Worm (Caenorhabditis elegans) whole organism, L1 larva: ENCODE measurements around the gene T04F3.5.
A peak's percentile ranks its signal among the peaks of the same experiment; 100 is the strongest.

Experiments used
- C16A3.4 ChIP-seq: fragments of 150-350 bp; optimal IDR thresholded peaks from 2 replicates; lab custom pipeline; 2014; ENCODE audit warnings: missing biosample characterization, missing genetic modification characterization
- F16B12.6 ChIP-seq: fragments of 150-350 bp; optimal IDR thresholded peaks from 2 replicates; lab custom pipeline; 2014; ENCODE audit warnings: missing biosample characterization, missing genetic modification characterization
- aha-1 ChIP-seq: fragments of 150-350 bp; optimal IDR thresholded peaks from 2 replicates; lab custom pipeline; 2014; ENCODE audit warnings: missing biosample characterization, missing genetic modification characterization
- alr-1 ChIP-seq: fragments of 200-800 bp; sonication (Bioruptor generic); optimal IDR thresholded peaks from 2 replicates; lab custom pipeline; 2018; ENCODE audit warnings: borderline replicate concordance, mild to moderate bottlenecking, missing genetic modification characterization, missing compliant biosample characterization
- blmp-1 ChIP-seq: fragments of 150-350 bp; optimal IDR thresholded peaks from 2 replicates; lab custom pipeline; 2014; ENCODE audit warnings: missing biosample characterization, missing genetic modification characterization
- ceh-82 ChIP-seq, 3 experiments: fragments of 150-350 bp in 1 of 3; sonication (generic microtip) in 2 of 3; optimal IDR thresholded peaks; 2 replicates each; lab custom pipeline; 2014 to 2017; ENCODE audit warnings: missing biosample characterization in 3 of 3, missing genetic modification characterization in 3 of 3
- ceh-90 ChIP-seq: sonication (generic microtip); optimal IDR thresholded peaks from 2 replicates; lab custom pipeline; 2016; ENCODE audit warnings: missing genetic modification characterization, missing compliant biosample characterization
- dpl-1 ChIP-seq, 3 experiments: fragments of 150-350 bp in 2 of 3; sonication (generic microtip) in 1 of 3; optimal IDR thresholded peaks; 2 replicates each; lab custom pipeline; 2014 to 2017; ENCODE audit warnings: missing biosample characterization in 3 of 3, missing genetic modification characterization in 3 of 3, missing genetic modification reagents in 3 of 3
- dsc-1 ChIP-seq: sonication (generic microtip); optimal IDR thresholded peaks from 2 replicates; lab custom pipeline; 2016; ENCODE audit warnings: mild to moderate bottlenecking, missing genetic modification characterization, missing compliant biosample characterization
- efl-1 ChIP-seq, 4 experiments: fragments of 150-350 bp; optimal IDR thresholded peaks in 3 of 4; peaks in 1 of 4; 1 replicate in 1 of 4; 2 replicates in 3 of 4; lab custom pipeline; 2014; ENCODE audit warnings: missing biosample characterization in 2 of 4, missing genetic modification characterization in 2 of 4, missing genetic modification reagents in 2 of 4
- efl-3 ChIP-seq: fragments of 200-800 bp; sonication (Bioruptor generic); optimal IDR thresholded peaks from 2 replicates; lab custom pipeline; 2018; ENCODE audit warnings: mild to moderate bottlenecking, missing genetic modification characterization, missing compliant biosample characterization
- elt-3 ChIP-seq, 6 experiments: fragments of 150-350 bp in 1 of 6; sonication (generic microtip); optimal IDR thresholded peaks; 2 replicates each; lab custom pipeline; 2017 to 2018; ENCODE audit warnings: missing biosample characterization in 6 of 6, missing genetic modification characterization in 6 of 6, inconsistent platforms in 1 of 6
- ets-5 ChIP-seq: fragments of 200-800 bp; sonication (Bioruptor generic); IDR thresholded peaks from 2 replicates; pipeline ENCODE4 v1.3.6; 2022; ENCODE audit warnings: missing genetic modification characterization, missing compliant biosample characterization
- fkh-8 ChIP-seq: sonication (generic microtip); optimal IDR thresholded peaks from 2 replicates; lab custom pipeline; 2016; ENCODE audit warnings: mild to moderate bottlenecking, missing genetic modification characterization, missing compliant biosample characterization
- fos-1 ChIP-seq: fragments of 150-350 bp; optimal IDR thresholded peaks from 2 replicates; lab custom pipeline; 2014; ENCODE audit warnings: missing biosample characterization, missing genetic modification characterization
- hpl-2 ChIP-seq: fragments of 150-350 bp; optimal IDR thresholded peaks from 2 replicates; lab custom pipeline; 2014; ENCODE audit warnings: missing biosample characterization, missing genetic modification reagents, missing genetic modification characterization
- lin-14 ChIP-seq: fragments of 200-800 bp; sonication (Bioruptor generic); optimal IDR thresholded peaks from 2 replicates; lab custom pipeline; 2018; ENCODE audit warnings: mild to moderate bottlenecking, missing genetic modification characterization, moderate library complexity, missing compliant biosample characterization
- lin-15B ChIP-seq: fragments of 150-350 bp; sonication (generic microtip); optimal IDR thresholded peaks from 3 replicates; lab custom pipeline; 2014; ENCODE audit warnings: missing biosample characterization, missing genetic modification characterization
- lsy-2 ChIP-seq, 2 experiments: fragments of 150-350 bp; optimal IDR thresholded peaks; 2 replicates each; lab custom pipeline; 2014; ENCODE audit warnings: missing biosample characterization in 2 of 2, missing genetic modification characterization in 2 of 2
- mdl-1 ChIP-seq, 2 experiments: fragments of 150-350 bp; optimal IDR thresholded peaks; 2 replicates each; lab custom pipeline; 2014 to 2017; ENCODE audit warnings: missing biosample characterization in 2 of 2, missing genetic modification characterization in 2 of 2, inconsistent platforms in 1 of 2
- mef-2 ChIP-seq: fragments of 150-350 bp; optimal IDR thresholded peaks from 2 replicates; lab custom pipeline; 2014; ENCODE audit warnings: missing biosample characterization, missing genetic modification characterization
- mep-1 ChIP-seq: fragments of 150-350 bp; optimal IDR thresholded peaks from 2 replicates; lab custom pipeline; 2014; ENCODE audit warnings: missing biosample characterization, missing genetic modification characterization
- nhr-20 ChIP-seq: sonication (generic microtip); optimal IDR thresholded peaks from 2 replicates; lab custom pipeline; 2016; ENCODE audit warnings: mild to moderate bottlenecking, missing genetic modification characterization, missing compliant biosample characterization
- nhr-28 ChIP-seq: fragments of 150-350 bp; optimal IDR thresholded peaks from 2 replicates; lab custom pipeline; 2014; ENCODE audit warnings: missing biosample characterization, missing genetic modification characterization
- nhr-84 ChIP-seq: sonication (generic microtip); optimal IDR thresholded peaks from 2 replicates; lab custom pipeline; 2017; ENCODE audit warnings: missing biosample characterization, missing genetic modification characterization
- nhr-85 ChIP-seq: sonication (generic microtip); peaks from one replicate; lab custom pipeline; 2016; ENCODE audit warnings: missing genetic modification characterization, inconsistent platforms, missing compliant biosample characterization
- pqm-1 ChIP-seq: sonication (generic microtip); optimal IDR thresholded peaks from 3 replicates; lab custom pipeline; 2017; ENCODE audit warnings: missing biosample characterization, missing genetic modification characterization
- rnt-1 ChIP-seq: sonication (generic microtip); optimal IDR thresholded peaks from 2 replicates; lab custom pipeline; 2016; ENCODE audit warnings: mild to moderate bottlenecking, missing genetic modification characterization, moderate library complexity, missing compliant biosample characterization
- snu-23 ChIP-seq: sonication (generic microtip); optimal IDR thresholded peaks from 2 replicates; lab custom pipeline; 2016; ENCODE audit warnings: missing genetic modification characterization, missing compliant biosample characterization
- sup-37 ChIP-seq: fragments of 200-800 bp; sonication (Bioruptor generic); optimal IDR thresholded peaks from 2 replicates; lab custom pipeline; 2018; ENCODE audit warnings: mild to moderate bottlenecking, missing genetic modification characterization, missing compliant biosample characterization
- unc-30 ChIP-seq: sonication (generic microtip); optimal IDR thresholded peaks from 2 replicates; lab custom pipeline; 2017; ENCODE audit warnings: missing biosample characterization, missing genetic modification characterization
- zip-4 ChIP-seq: fragments of 200-800 bp; sonication (Bioruptor generic); optimal IDR thresholded peaks from 2 replicates; lab custom pipeline; 2018; ENCODE audit warnings: mild to moderate bottlenecking, missing genetic modification characterization, moderate library complexity, missing compliant biosample characterization

Gene T04F3.5

DNA sequence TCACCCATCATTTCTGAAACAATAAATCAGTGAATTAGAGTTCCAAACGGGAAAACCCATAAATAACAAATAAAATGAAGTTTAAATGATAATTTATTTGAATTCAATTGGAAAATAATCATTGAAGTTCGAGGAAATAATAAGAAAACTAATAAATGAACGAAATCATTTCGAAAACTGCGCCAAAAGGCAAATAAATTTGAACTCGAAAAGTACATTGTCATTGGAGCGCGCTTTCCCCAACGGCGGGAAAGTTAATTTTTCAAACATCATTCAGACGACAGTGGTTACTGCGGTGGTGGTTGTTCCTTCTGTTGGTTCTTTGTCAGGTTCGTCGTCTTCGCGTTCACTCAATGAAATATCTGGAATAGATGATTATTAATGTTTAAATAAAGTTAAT, 27.0 kb upstream of the T04F3.5 start, which contains the start of gene npp-22 (continued):
- TF ChIP-seq lin-15B, result peak; percentile 77
- no peak for TF ChIP-seq nhr-84
- no peak for TF ChIP-seq ceh-90 (tag; lab: Kevin White, UChicago)
- peak; percentile 45 for TF ChIP-seq mep-1 (tag; lab: Kevin White, UChicago)
- TF ChIP-seq ets-5 (GFP tag; lab: Robert Waterston, UW), result no peak
- TF ChIP-seq dsc-1 (tag; lab: Kevin White, UChicago), result no peak
- TF ChIP-seq sup-37, result no peak

DNA sequence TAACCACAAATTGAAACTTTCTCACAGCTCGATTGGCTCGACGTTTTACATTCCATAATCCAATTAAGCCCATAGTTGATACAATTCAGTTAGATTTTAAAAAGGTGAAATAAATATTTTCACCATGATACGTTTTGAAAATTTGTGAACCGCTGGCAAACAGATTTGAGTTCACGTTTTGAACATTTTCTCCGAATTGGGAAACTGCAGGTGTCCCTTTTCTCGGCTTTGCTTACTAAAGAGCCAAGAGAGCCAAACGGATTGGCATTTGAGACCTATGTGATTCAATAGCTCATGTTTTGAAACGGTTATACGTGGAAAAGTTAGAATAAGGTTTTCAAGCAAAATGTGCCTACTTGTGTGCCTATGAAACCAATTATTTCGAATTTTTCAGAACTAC, 23.6 kb upstream of the T04F3.5 start, which contains the start of gene spe-42:
Gene spe-42, minus strand, starts transcription at position 101 of the 400 bp plus-strand sequence.
- TF ChIP-seq nhr-85 (no peak), snu-23 (no peak), nhr-28 (tag; lab: Kevin White, UChicago) (no peak)

DNA sequence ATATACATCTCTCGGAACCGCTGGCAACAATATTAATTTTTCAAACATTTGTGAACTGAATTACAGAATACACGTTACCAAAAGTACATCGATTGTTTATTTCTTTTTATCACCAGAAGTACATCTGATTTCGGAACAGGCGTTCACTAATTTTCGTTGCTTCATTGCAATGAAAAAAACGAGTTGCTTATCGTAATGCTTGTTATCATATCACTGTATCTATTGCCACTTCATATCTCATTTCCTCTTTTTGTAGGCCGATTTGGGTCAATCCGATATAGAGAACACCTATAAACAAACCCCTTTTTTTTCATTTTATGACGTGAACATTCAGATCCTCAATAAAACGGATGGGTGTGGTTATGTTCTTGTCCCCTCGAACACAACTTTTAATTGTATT, 23.1 kb upstream of the T04F3.5 start:
- TF ChIP-seq efl-3 (no peak), blmp-1 (tag; lab: Kevin White, UChicago) (peak; percentile 1)

- TF ChIP-seq efl-1 (optimal IDR thresholded peaks at IDR 0.05; lab: Kevin White, UChicago) (no peak), efl-1 (GFP tag; optimal IDR thresholded peaks at IDR 0.05 in 1 of 2; lab: Kevin White, UChicago) (peak in 1 of 2 experiments; percentile 43), unc-30 (no peak), nhr-20 (tag; lab: Kevin White, UChicago) (peak; percentile 8), elt-3 (tag; optimal IDR thresholded peaks at IDR 0.05; lab: Kevin White, UChicago) (peak in 5 of 6 experiments; percentile 16 to 73 (median 67)), dpl-1 (GFP tag; optimal IDR thresholded peaks at IDR 0.05; lab: Kevin White, UChicago) (no peak), lin-14 (GFP tag; lab: Kevin White, UChicago) (peak; percentile 44), blmp-1 (tag; lab: Kevin White, UChicago) (peak; percentile 77)
Observed at ce11 chrV:11739820-11740219, 20.7 kb upstream of the T04F3.5 start, which contains the start of gene T04F3.1. Gene T04F3.1, plus strand, starts transcription at chrV:11740065.

ce11 chrV:11741078-11741477, 19.4 kb upstream of the T04F3.5 start:
- no peak for TF ChIP-seq mdl-1 (tag; optimal IDR thresholded peaks at IDR 0.05; lab: Kevin White, UChicago)
- no peak for TF ChIP-seq fos-1 (tag; lab: Kevin White, UChicago)
- TF ChIP-seq blmp-1 (tag; lab: Kevin White, UChicago), result peak; percentile 96

DNA sequence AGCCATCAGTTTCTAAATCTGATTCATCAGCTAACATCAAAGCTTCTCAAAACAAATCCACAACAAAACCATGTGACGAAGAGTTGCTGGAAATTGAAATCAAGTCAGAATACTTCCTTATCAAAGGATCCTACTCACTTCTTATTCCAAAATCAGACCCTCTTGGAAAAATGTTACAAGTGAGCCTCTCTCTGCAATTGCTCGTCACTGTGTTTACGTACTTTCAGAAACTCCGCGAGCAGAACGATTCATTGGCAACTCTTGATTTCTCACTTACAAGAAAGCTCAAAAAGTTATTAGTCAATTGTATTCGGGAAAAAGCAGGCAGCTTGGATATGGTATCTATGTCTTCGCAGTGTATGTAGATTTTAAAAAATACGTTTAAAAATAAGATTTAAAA, 9.0 kb upstream of the T04F3.5 start:
- no peak for TF ChIP-seq nhr-84
- TF ChIP-seq nhr-85, result no peak
- TF ChIP-seq fkh-8 (tag; lab: Kevin White, UChicago), result no peak
- no peak for TF ChIP-seq hpl-2
- TF ChIP-seq zip-4 (GFP tag; lab: Kevin White, UChicago), result no peak
- TF ChIP-seq pqm-1 (tag; lab: Kevin White, UChicago), result no peak
- TF ChIP-seq mef-2 (tag; lab: Kevin White, UChicago), result no peak
- TF ChIP-seq C16A3.4 (tag; lab: Kevin White, UChicago), result no peak
- TF ChIP-seq ceh-82 (tag; optimal IDR thresholded peaks at IDR 0.05; lab: Kevin White, UChicago), result no peak
- TF ChIP-seq F16B12.6 (tag; lab: Kevin White, UChicago), result peak; percentile 68
- peak in 1 of 2 experiments; percentile 10 for TF ChIP-seq lsy-2 (tag; optimal IDR thresholded peaks at IDR 0.05; lab: Kevin White, UChicago)
- no peak for TF ChIP-seq alr-1 (tag; lab: Kevin White, UChicago)
- peak; percentile 10 for TF ChIP-seq rnt-1 (tag; lab: Kevin White, UChicago)
- no peak for TF ChIP-seq aha-1 (tag; lab: Kevin White, UChicago)
- TF ChIP-seq efl-1 (optimal IDR thresholded peaks at IDR 0.05; lab: Kevin White, UChicago), result no peak
- peak in 1 of 2 experiments; percentile 83 for TF ChIP-seq efl-1 (GFP tag; optimal IDR thresholded peaks at IDR 0.05 in 1 of 2; lab: Kevin White, UChicago)
- no peak for TF ChIP-seq ets-5 (GFP tag; lab: Robert Waterston, UW)
- TF ChIP-seq, all 84 proteins: peak for 4
